Fruit fly (Drosophila melanogaster) whole organism, embryonic: Measurements from ENCODE around the gene Ankle2.

Experiments
- CG33557 ChIP-seq: fragments of 200-800 bp; sonication (Bioruptor generic); optimal IDR thresholded peaks from 2 replicates; lab custom pipeline; 2019; ENCODE audit warnings: missing biosample characterization, mild to moderate bottlenecking, missing genetic modification characterization, moderate library complexity
- CG6765 ChIP-seq: fragments of 200-800 bp; sonication (Bioruptor generic); optimal IDR thresholded peaks from 3 replicates; lab custom pipeline; 2017; ENCODE audit warnings: missing biosample characterization, mild to moderate bottlenecking, missing genetic modification characterization
- HLHmδ ChIP-seq: fragments of 200-800 bp; sonication (Bioruptor generic); optimal IDR thresholded peaks from 2 replicates; lab custom pipeline; 2018; ENCODE audit warnings: missing biosample characterization, mild to moderate bottlenecking, missing genetic modification characterization, moderate library complexity
- da ChIP-seq: fragments of 200-800 bp; sonication (Bioruptor generic); optimal IDR thresholded peaks from 2 replicates; lab custom pipeline; 2016; ENCODE audit warnings: missing biosample characterization, missing genetic modification characterization
- dan ChIP-seq: fragments of 200-800 bp; sonication (Bioruptor generic); IDR thresholded peaks from 2 replicates; pipeline ENCODE4 v1.3.6; 2022; ENCODE audit warnings: missing biosample characterization, missing genetic modification characterization
- jigr1 ChIP-seq: fragments of 200-800 bp; sonication (Bioruptor generic); IDR thresholded peaks from 3 replicates; pipeline ENCODE4 v1.3.6; 2022; ENCODE audit warnings: missing biosample characterization, missing genetic modification characterization
- mirr ChIP-seq: fragments of 200-800 bp; sonication (Bioruptor generic); optimal IDR thresholded peaks from 3 replicates; lab custom pipeline; 2018; ENCODE audit warnings: missing biosample characterization, mild to moderate bottlenecking, missing genetic modification characterization
- run ChIP-seq: fragments of 200-800 bp; sonication (Bioruptor generic); optimal IDR thresholded peaks from 3 replicates; lab custom pipeline; 2018; ENCODE audit warnings: missing biosample characterization, mild to moderate bottlenecking, missing genetic modification characterization

DNA sequence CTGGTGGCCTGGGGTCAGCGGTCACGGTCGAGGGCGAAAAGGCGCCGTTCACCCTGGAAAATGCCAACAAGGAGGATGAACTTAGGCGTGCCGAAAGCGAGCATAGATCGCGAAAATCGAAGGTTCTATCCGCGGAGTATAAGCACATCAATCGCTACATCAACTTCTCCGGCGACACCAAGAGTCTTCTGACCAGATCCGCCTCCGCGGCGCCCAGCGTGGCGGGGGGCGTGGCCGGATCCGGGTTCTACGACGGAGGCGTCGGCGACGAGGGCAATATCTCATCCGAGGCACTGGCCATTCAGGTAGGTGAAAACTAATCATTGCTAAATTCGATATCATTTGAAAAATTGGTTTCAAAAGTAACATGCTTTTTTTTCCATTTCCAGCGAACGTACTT, 18.6 kb upstream of the Ankle2 start:
- TF ChIP-seq mirr (GFP tag; lab: Kevin White, UChicago) (no peak), CG33557 (GFP tag; lab: Kevin White, UChicago) (no peak), run (tag; lab: Kevin White, UChicago) (no peak), dan (GFP tag; lab: Robert Waterston, UW) (no peak), HLHmδ (GFP tag; lab: Kevin White, UChicago) (no peak), CG6765 (GFP tag; lab: Kevin White, UChicago) (no peak), da (GFP tag; lab: Kevin White, UChicago) (no peak), jigr1 (GFP tag; lab: Robert Waterston, UW) (no peak)
